Fruit fly (Drosophila melanogaster) whole organism, pupa: ENCODE results near the gene CG7376.
"Not testable (repeated sequence)": the region's sequence is repeated elsewhere in the genome, so short reads cannot be mapped to it uniquely, and the experiment has no call there.

Experiments used
- CG10348 ChIP-seq: fragments of 200-800 bp; sonication (Bioruptor generic); IDR thresholded peaks from 2 replicates; pipeline ENCODE4 v1.3.6; 2022; ENCODE audit warnings: missing biosample characterization, missing genetic modification characterization
- CG12605 ChIP-seq: fragments of 200-800 bp; sonication (Bioruptor generic); IDR thresholded peaks from 2 replicates; pipeline ENCODE4 v1.3.6; 2022; ENCODE audit warnings: missing biosample characterization, missing genetic modification characterization
- CG13204 ChIP-seq: fragments of 200-800 bp; sonication (Bioruptor generic); optimal IDR thresholded peaks from 2 replicates; lab custom pipeline; 2018; ENCODE audit warnings: missing biosample characterization, mild to moderate bottlenecking, missing genetic modification characterization, moderate library complexity
- CG14655 ChIP-seq: fragments of 200-800 bp; sonication (Bioruptor generic); optimal IDR thresholded peaks from 3 replicates; lab custom pipeline; 2017; ENCODE audit warnings: mild to moderate bottlenecking, missing biosample characterization, missing genetic modification reagents, missing genetic modification characterization
- CG15710 ChIP-seq: fragments of 200-800 bp; sonication (Bioruptor generic); optimal IDR thresholded peaks from 2 replicates; lab custom pipeline; 2018; ENCODE audit warnings: missing biosample characterization, mild to moderate bottlenecking, missing genetic modification characterization, moderate library complexity
- CG17806 ChIP-seq: fragments of 200-800 bp; sonication (Bioruptor generic); optimal IDR thresholded peaks from 2 replicates; lab custom pipeline; 2018; ENCODE audit warnings: missing biosample characterization, mild to moderate bottlenecking, missing genetic modification characterization, moderate library complexity
- CG32121 ChIP-seq: fragments of 200-800 bp; sonication (Bioruptor generic); IDR thresholded peaks from 2 replicates; pipeline ENCODE4 v1.3.6; 2022; ENCODE audit warnings: missing biosample characterization, missing genetic modification characterization
- CG34367 ChIP-seq: fragments of 200-800 bp; sonication (Bioruptor generic); optimal IDR thresholded peaks from 2 replicates; lab custom pipeline; 2018; ENCODE audit warnings: missing biosample characterization, mild to moderate bottlenecking, missing genetic modification characterization
- CG4496 ChIP-seq: fragments of 200-800 bp; sonication (Bioruptor generic); IDR thresholded peaks from 3 replicates; pipeline ENCODE4 v1.3.6; 2022; ENCODE audit warnings: missing biosample characterization, missing genetic modification characterization
- CG8159 ChIP-seq: fragments of 200-800 bp; sonication (Bioruptor generic); optimal IDR thresholded peaks from 3 replicates; lab custom pipeline; 2018; ENCODE audit warnings: missing biosample characterization, mild to moderate bottlenecking, missing genetic modification characterization, moderate library complexity
- CG8301 ChIP-seq: fragments of 200-800 bp; sonication (Bioruptor generic); optimal IDR thresholded peaks from 2 replicates; lab custom pipeline; 2018; ENCODE audit warnings: missing biosample characterization, mild to moderate bottlenecking, missing genetic modification characterization
- CG9948 ChIP-seq: fragments of 200-800 bp; sonication (Bioruptor generic); optimal IDR thresholded peaks from 2 replicates; lab custom pipeline; 2018; ENCODE audit warnings: missing biosample characterization, mild to moderate bottlenecking, missing genetic modification characterization, moderate library complexity
- D1 ChIP-seq: fragments of 200-800 bp; sonication (Bioruptor generic); optimal IDR thresholded peaks from 2 replicates; lab custom pipeline; 2018; ENCODE audit warnings: missing biosample characterization, mild to moderate bottlenecking, missing genetic modification characterization, moderate library complexity
- EcR ChIP-seq: fragments of 200-800 bp; sonication (Bioruptor generic); optimal IDR thresholded peaks from 3 replicates; lab custom pipeline; 2019; ENCODE audit warnings: missing biosample characterization, missing genetic modification characterization, mild to moderate bottlenecking, moderate library complexity, missing genetic modification reagents
- Ets98B ChIP-seq: fragments of 200-800 bp; sonication (Bioruptor generic); IDR thresholded peaks from 2 replicates; pipeline ENCODE4 v1.3.6; 2022; ENCODE audit warnings: missing biosample characterization, missing genetic modification characterization
- Pif1A ChIP-seq: fragments of 200-800 bp; sonication (Bioruptor generic); optimal IDR thresholded peaks from 3 replicates; lab custom pipeline; 2016; ENCODE audit warnings: missing biosample characterization, missing genetic modification characterization
- Pif1B ChIP-seq: fragments of 200-800 bp; sonication (Bioruptor generic); optimal IDR thresholded peaks from 3 replicates; lab custom pipeline; 2016; ENCODE audit warnings: missing biosample characterization, missing genetic modification characterization
- Snoo ChIP-seq: fragments of 200-800 bp; sonication (Bioruptor generic); optimal IDR thresholded peaks from 3 replicates; lab custom pipeline; 2017; ENCODE audit warnings: missing biosample characterization, mild to moderate bottlenecking, missing genetic modification characterization, inconsistent platforms
- fd96Ca ChIP-seq: fragments of 200-800 bp; sonication (Bioruptor generic); IDR thresholded peaks from 3 replicates; pipeline ENCODE4 v1.3.6; 2022; ENCODE audit warnings: missing biosample characterization, missing genetic modification characterization
- gl ChIP-seq: fragments of 200-800 bp; sonication (Bioruptor generic); optimal IDR thresholded peaks from 2 replicates; lab custom pipeline; 2018; ENCODE audit warnings: missing biosample characterization, mild to moderate bottlenecking, missing genetic modification characterization
- rn ChIP-seq: fragments of 200-800 bp; sonication (Bioruptor generic); IDR thresholded peaks from 2 replicates; pipeline ENCODE4 v1.3.6; 2022; ENCODE audit warnings: missing biosample characterization, missing genetic modification characterization

CG7376 gene

dm6 chr3L:6142313-6142712, 31.7 kb upstream of the CG7376 start, which contains the start of gene Cpr65Aw:
Gene Cpr65Aw (minus strand): TSS chr3L:6142413.
- TF ChIP-seq CG13204 = no peak

- TF ChIP-seq fd96Ca (no peak), EcR (GFP tag; lab: Kevin White, UChicago) (peak; percentile 36)
Observed at dm6 chr3L:6143188-6143755, 30.8 kb upstream of the CG7376 start, which contains the start of gene Lcp65Ad. Gene Lcp65Ad (plus strand): TSS chr3L:6143395.

dm6 chr3L:6144769-6145220, 29.3 kb upstream of the CG7376 start, which contains the start of gene Lcp65Ac:
Gene Lcp65Ac (plus strand): TSS chr3L:6144819.
- no peak for TF ChIP-seq Pif1A
- TF ChIP-seq, all 21 proteins: peak for 0

dm6 chr3L:6146374-6146773, 27.7 kb upstream of the CG7376 start, which contains the start of gene Lcp65Ab2:
Gene Lcp65Ab2 (plus strand): TSS chr3L:6146674.
- not testable (repeated sequence) for TF ChIP-seq D1 (tag; lab: Kevin White, UChicago); CG17806; CG14655 (GFP tag; lab: Kevin White, UChicago)

- TF ChIP-seq Snoo, CG15710, D1 (tag; lab: Kevin White, UChicago): not testable (repeated sequence)
Observed at dm6 chr3L:6147887-6148286, 26.2 kb upstream of the CG7376 start, which contains the start of gene Cpr65Ax1. Gene Cpr65Ax1 (minus strand): TSS chr3L:6147987.

dm6 chr3L:6149248-6149647, 24.8 kb upstream of the CG7376 start, which contains the start of gene Lcp65Ab1:
Gene Lcp65Ab1 (plus strand): TSS chr3L:6149548.
- TF ChIP-seq Pif1A; CG10348 (GFP tag; lab: Robert Waterston, UW); rn (GFP tag; lab: Robert Waterston, UW): not testable (repeated sequence)
- TF ChIP-seq, all 21 proteins: peak for 0; not testable (repeated sequence) for 21

dm6 chr3L:6150757-6151354, 23.2 kb upstream of the CG7376 start, which contains the start of the genes Cpr65Ax2 and Lcp65Aa:
Gene Cpr65Ax2 (minus strand): TSS chr3L:6150857.
Gene Lcp65Aa (plus strand): TSS chr3L:6151304.
- TF ChIP-seq CG4496 (GFP tag; lab: Robert Waterston, UW); CG32121 (GFP tag; lab: Robert Waterston, UW); Pif1B (GFP tag; lab: Kevin White, UChicago): not testable (repeated sequence)

- TF ChIP-seq D1 (tag; lab: Kevin White, UChicago) (no peak), CG12605 (no peak), CG8301 (no peak), CG10348 (GFP tag; lab: Robert Waterston, UW) (no peak), Pif1B (GFP tag; lab: Kevin White, UChicago) (no peak), CG4496 (GFP tag; lab: Robert Waterston, UW) (no peak), EcR (GFP tag; lab: Kevin White, UChicago) (no peak), CG15710 (tag; lab: Kevin White, UChicago) (no peak)
Observed at dm6 chr3L:6152531-6152930, 21.5 kb upstream of the CG7376 start, which contains the start of gene Acp65Aa. Gene Acp65Aa (minus strand): TSS chr3L:6152745.

- TF ChIP-seq CG9948 (tag; lab: Kevin White, UChicago) = no peak
- TF ChIP-seq CG10348 (GFP tag; lab: Robert Waterston, UW) = no peak
- TF ChIP-seq rn (GFP tag; lab: Robert Waterston, UW) = no peak
- 0 out of 3 replicates have a peak, but pooled peaks have one; percentile 42 for TF ChIP-seq fd96Ca
- TF ChIP-seq gl = peak; percentile 68
- peak; percentile 81 for TF ChIP-seq Pif1A
- TF ChIP-seq CG12605 = peak; percentile 91
- TF ChIP-seq Ets98B (GFP tag; lab: Robert Waterston, UW) = peak; percentile 61; the same call in 1 of the 2 replicates
- peak; percentile 43 for TF ChIP-seq Snoo (tag; lab: Kevin White, UChicago)
- peak; percentile 35 for TF ChIP-seq CG17806
- TF ChIP-seq CG32121 (GFP tag; lab: Robert Waterston, UW) = peak; percentile 37; the same call in 1 of the 2 replicates
- TF ChIP-seq D1 (tag; lab: Kevin White, UChicago) = no peak
- TF ChIP-seq CG13204 = peak; percentile 89
- TF ChIP-seq CG8301 = no peak
- TF ChIP-seq CG34367 (tag; lab: Kevin White, UChicago) = peak; percentile 59
- TF ChIP-seq EcR (GFP tag; lab: Kevin White, UChicago) = peak; percentile 73
- TF ChIP-seq CG14655 (GFP tag; lab: Kevin White, UChicago) = no peak
- TF ChIP-seq CG15710 (tag; lab: Kevin White, UChicago) = peak; percentile 65
- TF ChIP-seq Pif1B (GFP tag; lab: Kevin White, UChicago) = peak; percentile 71
- TF ChIP-seq CG4496 (GFP tag; lab: Robert Waterston, UW) = peak; percentile 77
- TF ChIP-seq CG8159 = peak; percentile 42
Observed at dm6 chr3L:6154951-6155394, 19.1 kb upstream of the CG7376 start.
